Fruit fly (Drosophila melanogaster) whole organism, embryonic: Measurements from ENCODE around the gene CG13360.

Source experiments
- ATbp ChIP-seq: fragments of 200-800 bp; sonication (Bioruptor generic); optimal IDR thresholded peaks from 2 replicates; lab custom pipeline; 2017; ENCODE audit warnings: missing biosample characterization, mild to moderate bottlenecking, missing genetic modification characterization, missing genetic modification reagents
- Bgb ChIP-seq: fragments of 200-800 bp; sonication (Bioruptor generic); IDR thresholded peaks from 2 replicates; pipeline ENCODE4 v1.3.6; 2022; ENCODE audit warnings: missing biosample characterization, missing genetic modification characterization; ENCODE audit not compliant: partially characterized antibody
- CG10274 ChIP-seq: fragments of 200-800 bp; sonication (Bioruptor generic); optimal IDR thresholded peaks from 3 replicates; lab custom pipeline; 2017; ENCODE audit warnings: missing biosample characterization, mild to moderate bottlenecking, missing genetic modification characterization
- CG10565 ChIP-seq: fragments of 200-800 bp; sonication (Bioruptor generic); optimal IDR thresholded peaks from 3 replicates; lab custom pipeline; 2016; ENCODE audit warnings: missing biosample characterization, mild to moderate bottlenecking, missing genetic modification characterization
- CG11560 ChIP-seq: fragments of 200-800 bp; sonication (Bioruptor generic); IDR thresholded peaks from 3 replicates; pipeline ENCODE4 v1.3.6; 2022; ENCODE audit warnings: missing biosample characterization, missing genetic modification characterization
- CG11695 ChIP-seq: fragments of 200-800 bp; sonication (Bioruptor generic); IDR thresholded peaks from 3 replicates; pipeline ENCODE4 v1.3.6; 2022; ENCODE audit warnings: missing biosample characterization, missing genetic modification characterization
- CG12104 ChIP-seq: fragments of 200-800 bp; sonication (Bioruptor generic); optimal IDR thresholded peaks from 3 replicates; lab custom pipeline; 2016; ENCODE audit warnings: missing biosample characterization, missing genetic modification characterization
- CG12659 ChIP-seq: fragments of 200-800 bp; sonication (Bioruptor generic); optimal IDR thresholded peaks from 3 replicates; lab custom pipeline; 2017; ENCODE audit warnings: mild to moderate bottlenecking, missing biosample characterization, missing genetic modification reagents, missing genetic modification characterization
- CG13287 ChIP-seq: fragments of 200-800 bp; sonication (Bioruptor generic); IDR thresholded peaks from 2 replicates; pipeline ENCODE4 v1.3.6; 2022; ENCODE audit warnings: missing biosample characterization, missing genetic modification characterization; ENCODE audit not compliant: partially characterized antibody
- CG17186 ChIP-seq: fragments of 200-800 bp; sonication (Bioruptor generic); optimal IDR thresholded peaks from 3 replicates; lab custom pipeline; 2017; ENCODE audit warnings: missing biosample characterization, missing genetic modification reagents, missing genetic modification characterization
- CG17829 ChIP-seq: fragments of 200-800 bp; optimal IDR thresholded peaks from 2 replicates; lab custom pipeline; 2019; ENCODE audit warnings: missing biosample characterization, mild to moderate bottlenecking, missing genetic modification characterization, moderate library complexity
- CG2116 ChIP-seq: fragments of 200-800 bp; sonication (Bioruptor generic); optimal IDR thresholded peaks from 3 replicates; lab custom pipeline; 2018; ENCODE audit warnings: missing biosample characterization, mild to moderate bottlenecking, missing genetic modification characterization
- CG2129 ChIP-seq: fragments of 200-800 bp; sonication (Bioruptor generic); IDR thresholded peaks from 2 replicates; pipeline ENCODE4 v1.3.6; 2022; ENCODE audit warnings: missing biosample characterization, missing genetic modification characterization; ENCODE audit not compliant: partially characterized antibody
- CG30020 ChIP-seq: fragments of 200-800 bp; optimal IDR thresholded peaks from 2 replicates; lab custom pipeline; 2019; ENCODE audit warnings: missing biosample characterization, mild to moderate bottlenecking, missing genetic modification characterization, moderate library complexity
- CG30431 ChIP-seq: fragments of 200-800 bp; sonication (Bioruptor generic); optimal IDR thresholded peaks from 2 replicates; lab custom pipeline; 2017; ENCODE audit warnings: missing biosample characterization, missing genetic modification characterization
- CG34376 ChIP-seq: fragments of 200-800 bp; sonication (Bioruptor generic); optimal IDR thresholded peaks from 2 replicates; lab custom pipeline; 2018; ENCODE audit warnings: missing biosample characterization, mild to moderate bottlenecking, missing genetic modification characterization
- CG3847 ChIP-seq: fragments of 200-800 bp; sonication (Bioruptor generic); IDR thresholded peaks from 2 replicates; pipeline ENCODE4 v1.3.6; 2022; ENCODE audit warnings: missing biosample characterization, missing genetic modification characterization
- CG4617 ChIP-seq: fragments of 200-800 bp; sonication (Bioruptor generic); optimal IDR thresholded peaks from 3 replicates; lab custom pipeline; 2016; ENCODE audit warnings: missing biosample characterization, missing genetic modification characterization, borderline replicate concordance
- CG4854 ChIP-seq: fragments of 200-800 bp; sonication (Bioruptor generic); optimal IDR thresholded peaks from 2 replicates; lab custom pipeline; 2016; ENCODE audit warnings: missing biosample characterization, missing genetic modification characterization, inconsistent platforms
- CG6791 ChIP-seq: fragments of 200-800 bp; sonication (Bioruptor generic); IDR thresholded peaks from 3 replicates; pipeline ENCODE4 v1.3.6; 2022; ENCODE audit warnings: missing biosample characterization, missing genetic modification characterization; ENCODE audit not compliant: partially characterized antibody
- CG6854 ChIP-seq: fragments of 200-800 bp; sonication (Bioruptor generic); optimal IDR thresholded peaks from 3 replicates; lab custom pipeline; 2017; ENCODE audit warnings: missing biosample characterization, mild to moderate bottlenecking, missing genetic modification characterization
- CG7963 ChIP-seq: fragments of 200-800 bp; sonication (Bioruptor generic); IDR thresholded peaks from 3 replicates; pipeline ENCODE4 v1.3.6; 2022; ENCODE audit warnings: missing biosample characterization, missing genetic modification characterization; ENCODE audit not compliant: partially characterized antibody
- Dad ChIP-seq: fragments of 200-800 bp; sonication (Bioruptor generic); optimal IDR thresholded peaks from 3 replicates; lab custom pipeline; 2016; ENCODE audit warnings: missing biosample characterization, missing genetic modification characterization
- Dip3 ChIP-seq: fragments of 200-800 bp; sonication (Bioruptor generic); optimal IDR thresholded peaks from 3 replicates; lab custom pipeline; 2016; ENCODE audit warnings: missing biosample characterization, missing genetic modification characterization
- Dll ChIP-seq: fragments of 200-800 bp; sonication (Bioruptor generic); IDR thresholded peaks from 4 replicates; pipeline ENCODE4 v1.3.6; 2022; ENCODE audit warnings: missing biosample characterization, missing genetic modification characterization; ENCODE audit not compliant: partially characterized antibody
- Doc3 ChIP-seq: fragments of 200-800 bp; sonication (Bioruptor generic); IDR thresholded peaks from 3 replicates; pipeline ENCODE4 v1.3.6; 2022; ENCODE audit warnings: missing biosample characterization, missing genetic modification characterization; ENCODE audit not compliant: partially characterized antibody
- Drgx ChIP-seq: fragments of 200-800 bp; sonication (Bioruptor generic); IDR thresholded peaks from 2 replicates; pipeline ENCODE4 v1.3.6; 2022; ENCODE audit warnings: missing biosample characterization, missing genetic modification characterization
- Eip74EF ChIP-seq, 2 experiments: fragments of 200-800 bp in 1 of 2; fragments of >200 bp in 1 of 2; sonication (Bioruptor generic) in 1 of 2; optimal IDR thresholded peaks; 2 replicates each; lab custom pipeline; 2017 to 2019; ENCODE audit warnings: missing biosample characterization in 2 of 2, missing genetic modification characterization in 2 of 2, mild to moderate bottlenecking in 1 of 2, moderate library complexity in 1 of 2
- Elba2 ChIP-seq: fragments of 200-800 bp; sonication (Bioruptor generic); optimal IDR thresholded peaks from 3 replicates; lab custom pipeline; 2016; ENCODE audit warnings: missing biosample characterization, missing genetic modification characterization
- GATAe ChIP-seq: fragments of 200-800 bp; sonication (Bioruptor generic); conservative IDR thresholded peaks from 2 replicates; pipeline ENCODE4 v1.3.6; 2022; ENCODE audit warnings: missing biosample characterization, missing genetic modification characterization
- Hmr ChIP-seq: fragments of 200-800 bp; sonication (Bioruptor generic); optimal IDR thresholded peaks from 3 replicates; lab custom pipeline; 2017; ENCODE audit warnings: mild to moderate bottlenecking, missing biosample characterization, missing genetic modification reagents, missing genetic modification characterization
- Nf-YC ChIP-seq: fragments of 200-800 bp; optimal IDR thresholded peaks from 3 replicates; lab custom pipeline; 2019; ENCODE audit warnings: missing biosample characterization, mild to moderate bottlenecking, missing genetic modification characterization, moderate library complexity
- Scr ChIP-seq: fragments of 200-800 bp; sonication (Bioruptor generic); IDR thresholded peaks from 2 replicates; pipeline ENCODE4 v1.3.6; 2022; ENCODE audit warnings: missing biosample characterization, missing genetic modification characterization; ENCODE audit not compliant: partially characterized antibody
- bcd ChIP-seq: fragments of 200-800 bp; sonication (Bioruptor generic); optimal IDR thresholded peaks from 2 replicates; lab custom pipeline; 2017; ENCODE audit warnings: missing biosample characterization, mild to moderate bottlenecking, missing genetic modification characterization
- caup ChIP-seq: fragments of 200-800 bp; sonication (Bioruptor generic); optimal IDR thresholded peaks from 3 replicates; lab custom pipeline; 2017; ENCODE audit warnings: missing biosample characterization, mild to moderate bottlenecking, missing genetic modification characterization, moderate library complexity; ENCODE audit not compliant: severe bottlenecking
- croc ChIP-seq: fragments of 200-800 bp; sonication (Bioruptor generic); conservative IDR thresholded peaks from 3 replicates; pipeline ENCODE4 v1.3.6; 2022; ENCODE audit warnings: missing biosample characterization, missing genetic modification characterization
- fd3F ChIP-seq: fragments of 200-800 bp; sonication (Bioruptor generic); optimal IDR thresholded peaks from 2 replicates; lab custom pipeline; 2018; ENCODE audit warnings: missing biosample characterization, mild to moderate bottlenecking, missing genetic modification characterization, moderate library complexity
- fru ChIP-seq: fragments of >200 bp; optimal IDR thresholded peaks from 2 replicates; lab custom pipeline; 2017
- gfzf ChIP-seq: fragments of 200-800 bp; sonication (Bioruptor generic); optimal IDR thresholded peaks from 2 replicates; lab custom pipeline; 2016; ENCODE audit warnings: missing biosample characterization, mild to moderate bottlenecking, missing genetic modification characterization, moderate library complexity
- nerfin-2 ChIP-seq: fragments of 200-800 bp; sonication (Bioruptor generic); IDR thresholded peaks from 2 replicates; pipeline ENCODE4 v1.3.6; 2022; ENCODE audit warnings: missing biosample characterization, missing genetic modification characterization; ENCODE audit not compliant: partially characterized antibody
- nmo ChIP-seq: fragments of 200-800 bp; sonication (Bioruptor generic); optimal IDR thresholded peaks from 2 replicates; lab custom pipeline; 2018; ENCODE audit warnings: missing biosample characterization, mild to moderate bottlenecking, missing genetic modification characterization, moderate library complexity
- p53 ChIP-seq: fragments of 200-800 bp; sonication (Bioruptor generic); optimal IDR thresholded peaks from 2 replicates; lab custom pipeline; 2016; ENCODE audit warnings: missing biosample characterization, missing genetic modification characterization
- phol ChIP-seq: fragments of 200-800 bp; sonication (Bioruptor generic); optimal IDR thresholded peaks from 3 replicates; lab custom pipeline; 2018; ENCODE audit warnings: missing biosample characterization, mild to moderate bottlenecking, missing genetic modification characterization, moderate library complexity
- pzg ChIP-seq: fragments of 200-800 bp; sonication (Bioruptor generic); optimal IDR thresholded peaks from 3 replicates; lab custom pipeline; 2018; ENCODE audit warnings: missing biosample characterization, mild to moderate bottlenecking, missing genetic modification characterization, moderate library complexity
- sna ChIP-seq: fragments of 200-800 bp; sonication (Bioruptor generic); IDR thresholded peaks from 2 replicates; pipeline ENCODE4 v1.3.6; 2022; ENCODE audit warnings: missing biosample characterization, missing genetic modification characterization; ENCODE audit not compliant: partially characterized antibody
- sob ChIP-seq: fragments of 200-800 bp; sonication (Bioruptor generic); IDR thresholded peaks from 2 replicates; pipeline ENCODE4 v1.3.6; 2022; ENCODE audit warnings: missing biosample characterization, missing genetic modification characterization
- unc-4 ChIP-seq: fragments of 200-800 bp; sonication (Bioruptor generic); IDR thresholded peaks from 2 replicates; pipeline ENCODE4 v1.3.6; 2022; ENCODE audit warnings: missing biosample characterization, missing genetic modification characterization; ENCODE audit not compliant: partially characterized antibody

Gene CG13360

dm6 chrX:801157-801872, 11.4 kb upstream of the CG13360 start, which contains the start of gene Rbf (continued):
- TF ChIP-seq p53 (peak; percentile 23), Scr (GFP tag; lab: Robert Waterston, UW) (peak; percentile 66), phol (tag; lab: Kevin White, UChicago) (peak; percentile 19), CG10565 (no peak), CG17186 (GFP tag; lab: Kevin White, UChicago) (peak; percentile 65), CG12104 (GFP tag; lab: Kevin White, UChicago) (no peak), Dad (GFP tag; lab: Kevin White, UChicago) (peak; percentile 31), GATAe (GFP tag; lab: Robert Waterston, UW) (no peak), Doc3 (peak; percentile 43; the same call in 1 of the 3 replicates), CG30431 (no peak), unc-4 (GFP tag; lab: Robert Waterston, UW) (peak; percentile 62), CG11695 (no peak), CG17829 (tag; lab: Kevin White, UChicago) (no peak), CG12659 (GFP tag; lab: Kevin White, UChicago) (peak; percentile 41), CG30020 (tag; lab: Kevin White, UChicago) (peak; percentile 8), CG3847 (GFP tag; lab: Robert Waterston, UW) (peak; percentile 68), caup (GFP tag; lab: Kevin White, UChicago) (no peak), CG4854 (peak; percentile 4), Dip3 (GFP tag; lab: Kevin White, UChicago) (peak; percentile 40), CG34376 (GFP tag; lab: Kevin White, UChicago) (no peak), pzg (GFP tag; lab: Kevin White, UChicago) (peak; percentile 69), Eip74EF (GFP tag; optimal IDR thresholded peaks at IDR 0.05; lab: Kevin White, UChicago) (no peak), sna (GFP tag; lab: Robert Waterston, UW) (no peak; the same call in 1 of the 2 replicates), nmo (GFP tag; lab: Kevin White, UChicago) (peak; percentile 42), fd3F (GFP tag; lab: Kevin White, UChicago) (no peak), Dll (peak; percentile 65), Nf-YC (peak; percentile 11), gfzf (peak; percentile 85), bcd (GFP tag; lab: Kevin White, UChicago) (no peak), Bgb (peak; percentile 55), CG11560 (tag; lab: Robert Waterston, UW) (no peak), CG10274 (GFP tag; lab: Kevin White, UChicago) (no peak), CG6854 (no peak), fru (lab: Kevin White, UChicago) (no peak), CG13287 (peak; percentile 55; the same call in 1 of the 2 replicates), Hmr (GFP tag; lab: Kevin White, UChicago) (peak; percentile 24), CG2116 (GFP tag; lab: Kevin White, UChicago) (peak; percentile 62), CG4617 (GFP tag; lab: Kevin White, UChicago) (peak; percentile 53), croc (GFP tag; lab: Robert Waterston, UW) (no peak), CG6791 (GFP tag; lab: Robert Waterston, UW) (peak; percentile 47; the same call in 1 of the 3 replicates), CG7963 (GFP tag; lab: Robert Waterston, UW) (0 out of 3 replicates have a peak, but pooled peaks have one; percentile 20), Drgx (no peak), nerfin-2 (0 out of 2 replicates have a peak, but pooled peaks have one; percentile 38), ATbp (GFP tag; lab: Kevin White, UChicago) (no peak), CG2129 (peak; percentile 39; the same call in 1 of the 2 replicates), Elba2 (no peak), sob (GFP tag; lab: Robert Waterston, UW) (no peak)
